Fruit fly (Drosophila melanogaster) whole organism, prepupa: ENCODE results near the gene CG13599.

Experiments
- CG10631 ChIP-seq: fragments of 200-800 bp; sonication (Bioruptor generic); optimal IDR thresholded peaks from 2 replicates; lab custom pipeline; 2016; ENCODE audit warnings: missing biosample characterization, missing genetic modification characterization
- CG16779 ChIP-seq: fragments of 200-800 bp; sonication (Bioruptor generic); optimal IDR thresholded peaks from 3 replicates; lab custom pipeline; 2017; ENCODE audit warnings: missing biosample characterization, mild to moderate bottlenecking, missing genetic modification characterization
- CG7368 ChIP-seq: fragments of 200-800 bp; sonication (Bioruptor generic); optimal IDR thresholded peaks from 3 replicates; lab custom pipeline; 2016; ENCODE audit warnings: missing biosample characterization, missing genetic modification characterization
- CG8319 ChIP-seq: fragments of 200-800 bp; sonication (Bioruptor generic); optimal IDR thresholded peaks from 3 replicates; lab custom pipeline; 2016; ENCODE audit warnings: missing biosample characterization, missing genetic modification characterization
- CG9139 ChIP-seq: fragments of 200-800 bp; sonication (Bioruptor generic); optimal IDR thresholded peaks from 3 replicates; lab custom pipeline; 2017; ENCODE audit warnings: missing biosample characterization, mild to moderate bottlenecking, missing genetic modification characterization
- OdsH ChIP-seq: fragments of 200-800 bp; sonication (Bioruptor generic); optimal IDR thresholded peaks from 3 replicates; lab custom pipeline; 2016; ENCODE audit warnings: missing biosample characterization, missing genetic modification characterization
- achi ChIP-seq: fragments of 200-800 bp; sonication (Bioruptor generic); optimal IDR thresholded peaks from 3 replicates; lab custom pipeline; 2016; ENCODE audit warnings: missing biosample characterization, missing genetic modification characterization
- dac ChIP-seq: fragments of 200-800 bp; sonication (Bioruptor generic); optimal IDR thresholded peaks from 2 replicates; lab custom pipeline; 2017; ENCODE audit warnings: missing biosample characterization, mild to moderate bottlenecking, missing genetic modification characterization

dm6 chr3R:23887096-23887421 lies 44.4 kb upstream of the CG13599 start:
- peak; percentile 95 for TF ChIP-seq OdsH (GFP tag; lab: Kevin White, UChicago)
- TF ChIP-seq CG10631 (GFP tag; lab: Kevin White, UChicago): peak; percentile 96
- peak; percentile 84 for TF ChIP-seq dac (GFP tag; lab: Kevin White, UChicago)
- peak; percentile 90 for TF ChIP-seq CG16779 (tag; lab: Kevin White, UChicago)
- peak; percentile 78 for TF ChIP-seq CG8319 (GFP tag; lab: Kevin White, UChicago)
- peak; percentile 92 for TF ChIP-seq CG9139 (GFP tag; lab: Kevin White, UChicago)
- peak; percentile 94 for TF ChIP-seq achi (GFP tag; lab: Kevin White, UChicago)
- TF ChIP-seq CG7368 (GFP tag; lab: Kevin White, UChicago): peak; percentile 87
